Worm (Caenorhabditis elegans) whole organism, L1 larva: ENCODE results near the gene serp-1.1.
A peak's percentile ranks its signal among the peaks of the same experiment; 100 is the strongest.

Source experiments
- C04F5.9 ChIP-seq: sonication (generic microtip); optimal IDR thresholded peaks from 2 replicates; lab custom pipeline; 2016; ENCODE audit warnings: missing genetic modification characterization, missing compliant biosample characterization
- C16A3.4 ChIP-seq: fragments of 150-350 bp; optimal IDR thresholded peaks from 2 replicates; lab custom pipeline; 2014; ENCODE audit warnings: missing biosample characterization, missing genetic modification characterization
- C34B4.2 ChIP-seq: sonication (generic microtip); optimal IDR thresholded peaks from 2 replicates; lab custom pipeline; 2017; ENCODE audit warnings: mild to moderate bottlenecking, missing genetic modification characterization, missing compliant biosample characterization
- Y116A8C.19 ChIP-seq: sonication (generic microtip); optimal IDR thresholded peaks from 2 replicates; lab custom pipeline; 2016; ENCODE audit warnings: missing compliant biosample characterization, missing genetic modification characterization, borderline replicate concordance
- ama-1 ChIP-seq: fragments of 150-350 bp; optimal IDR thresholded peaks from 2 replicates; lab custom pipeline; 2014
- blmp-1 ChIP-seq: fragments of 150-350 bp; optimal IDR thresholded peaks from 2 replicates; lab custom pipeline; 2014; ENCODE audit warnings: missing biosample characterization, missing genetic modification characterization
- ceh-63 ChIP-seq: fragments of 200-800 bp; sonication (Bioruptor generic); optimal IDR thresholded peaks from 2 replicates; lab custom pipeline; 2018; ENCODE audit warnings: mild to moderate bottlenecking, missing genetic modification characterization, missing compliant biosample characterization
- ceh-88 ChIP-seq: fragments of 200-800 bp; sonication (Bioruptor generic); IDR thresholded peaks from 2 replicates; pipeline ENCODE4 v1.3.6; 2022; ENCODE audit warnings: missing genetic modification characterization, missing compliant biosample characterization
- dpl-1 ChIP-seq, 3 experiments: fragments of 150-350 bp in 2 of 3; sonication (generic microtip) in 1 of 3; optimal IDR thresholded peaks; 2 replicates each; lab custom pipeline; 2014 to 2017; ENCODE audit warnings: missing biosample characterization in 3 of 3, missing genetic modification characterization in 3 of 3, missing genetic modification reagents in 3 of 3
- efl-1 ChIP-seq, 4 experiments: fragments of 150-350 bp; optimal IDR thresholded peaks in 3 of 4; peaks in 1 of 4; 1 replicate in 1 of 4; 2 replicates in 3 of 4; lab custom pipeline; 2014; ENCODE audit warnings: missing biosample characterization in 2 of 4, missing genetic modification characterization in 2 of 4, missing genetic modification reagents in 2 of 4
- efl-3 ChIP-seq: fragments of 200-800 bp; sonication (Bioruptor generic); optimal IDR thresholded peaks from 2 replicates; lab custom pipeline; 2018; ENCODE audit warnings: mild to moderate bottlenecking, missing genetic modification characterization, missing compliant biosample characterization
- egl-13 ChIP-seq: sonication (generic microtip); optimal IDR thresholded peaks from 2 replicates; lab custom pipeline; 2016; ENCODE audit warnings: missing genotype, missing genetic modification reagents, missing genetic modification characterization, missing compliant biosample characterization
- elt-2 ChIP-seq: sonication (generic microtip); optimal IDR thresholded peaks from 2 replicates; lab custom pipeline; 2016; ENCODE audit warnings: missing genetic modification characterization, mild to moderate bottlenecking, inconsistent platforms, missing compliant biosample characterization, missing genetic modification reagents
- elt-3 ChIP-seq, 6 experiments: fragments of 150-350 bp in 1 of 6; sonication (generic microtip); optimal IDR thresholded peaks; 2 replicates each; lab custom pipeline; 2017 to 2018; ENCODE audit warnings: missing biosample characterization in 6 of 6, missing genetic modification characterization in 6 of 6, inconsistent platforms in 1 of 6
- ets-5 ChIP-seq: fragments of 200-800 bp; sonication (Bioruptor generic); IDR thresholded peaks from 2 replicates; pipeline ENCODE4 v1.3.6; 2022; ENCODE audit warnings: missing genetic modification characterization, missing compliant biosample characterization
- fos-1 ChIP-seq: fragments of 150-350 bp; optimal IDR thresholded peaks from 2 replicates; lab custom pipeline; 2014; ENCODE audit warnings: missing biosample characterization, missing genetic modification characterization
- isw-1 ChIP-seq: fragments of 200-800 bp; sonication (Bioruptor generic); IDR thresholded peaks from 2 replicates; pipeline ENCODE4 v1.3.6; 2022; ENCODE audit warnings: missing genetic modification characterization, missing compliant biosample characterization
- lin-14 ChIP-seq: fragments of 200-800 bp; sonication (Bioruptor generic); optimal IDR thresholded peaks from 2 replicates; lab custom pipeline; 2018; ENCODE audit warnings: mild to moderate bottlenecking, missing genetic modification characterization, moderate library complexity, missing compliant biosample characterization
- lin-35 ChIP-seq, 2 experiments: fragments of 150-350 bp; optimal IDR thresholded peaks; 2 replicates each; lab custom pipeline; 2014; ENCODE audit warnings: missing biosample characterization in 2 of 2, missing genetic modification characterization in 2 of 2, missing genetic modification reagents in 2 of 2
- lin-39 ChIP-seq: fragments of 150-350 bp; optimal IDR thresholded peaks from 2 replicates; lab custom pipeline; 2014; ENCODE audit warnings: missing biosample characterization, missing genetic modification reagents, missing genetic modification characterization
- lsy-2 ChIP-seq, 2 experiments: fragments of 150-350 bp; optimal IDR thresholded peaks; 2 replicates each; lab custom pipeline; 2014; ENCODE audit warnings: missing biosample characterization in 2 of 2, missing genetic modification characterization in 2 of 2
- mef-2 ChIP-seq: fragments of 150-350 bp; optimal IDR thresholded peaks from 2 replicates; lab custom pipeline; 2014; ENCODE audit warnings: missing biosample characterization, missing genetic modification characterization
- nhr-11 ChIP-seq: fragments of 150-350 bp; optimal IDR thresholded peaks from 2 replicates; lab custom pipeline; 2014; ENCODE audit warnings: missing biosample characterization, missing genetic modification characterization
- nhr-12 ChIP-seq: sonication (generic microtip); optimal IDR thresholded peaks from 2 replicates; lab custom pipeline; 2017; ENCODE audit warnings: missing biosample characterization, missing genetic modification characterization
- nhr-20 ChIP-seq: sonication (generic microtip); optimal IDR thresholded peaks from 2 replicates; lab custom pipeline; 2016; ENCODE audit warnings: mild to moderate bottlenecking, missing genetic modification characterization, missing compliant biosample characterization
- nhr-47 ChIP-seq: sonication (generic microtip); optimal IDR thresholded peaks from 2 replicates; lab custom pipeline; 2016; ENCODE audit warnings: mild to moderate bottlenecking, missing genetic modification characterization, moderate library complexity, missing compliant biosample characterization
- nhr-71 ChIP-seq: sonication (generic microtip); optimal IDR thresholded peaks from 2 replicates; lab custom pipeline; 2016; ENCODE audit warnings: mild to moderate bottlenecking, missing genetic modification characterization, moderate library complexity, missing compliant biosample characterization
- nhr-77 ChIP-seq: fragments of 150-350 bp; optimal IDR thresholded peaks from 2 replicates; lab custom pipeline; 2014; ENCODE audit warnings: missing biosample characterization, missing genetic modification characterization
- nhr-84 ChIP-seq: sonication (generic microtip); optimal IDR thresholded peaks from 2 replicates; lab custom pipeline; 2017; ENCODE audit warnings: missing biosample characterization, missing genetic modification characterization
- nhr-85 ChIP-seq: sonication (generic microtip); peaks from one replicate; lab custom pipeline; 2016; ENCODE audit warnings: missing genetic modification characterization, inconsistent platforms, missing compliant biosample characterization
- pag-3 ChIP-seq: sonication (generic microtip); optimal IDR thresholded peaks from 2 replicates; lab custom pipeline; 2017; ENCODE audit warnings: missing genetic modification characterization, mild to moderate bottlenecking, missing compliant biosample characterization, antibody characterized with exemption, borderline replicate concordance; ENCODE audit not compliant: insufficient read depth
- pqm-1 ChIP-seq: sonication (generic microtip); optimal IDR thresholded peaks from 3 replicates; lab custom pipeline; 2017; ENCODE audit warnings: missing biosample characterization, missing genetic modification characterization
- rnt-1 ChIP-seq: sonication (generic microtip); optimal IDR thresholded peaks from 2 replicates; lab custom pipeline; 2016; ENCODE audit warnings: mild to moderate bottlenecking, missing genetic modification characterization, moderate library complexity, missing compliant biosample characterization
- snu-23 ChIP-seq: sonication (generic microtip); optimal IDR thresholded peaks from 2 replicates; lab custom pipeline; 2016; ENCODE audit warnings: missing genetic modification characterization, missing compliant biosample characterization
- sptf-1 ChIP-seq: fragments of 150-350 bp; optimal IDR thresholded peaks from 2 replicates; lab custom pipeline; 2014; ENCODE audit warnings: missing biosample characterization, missing genetic modification characterization
- sup-37 ChIP-seq: fragments of 200-800 bp; sonication (Bioruptor generic); optimal IDR thresholded peaks from 2 replicates; lab custom pipeline; 2018; ENCODE audit warnings: mild to moderate bottlenecking, missing genetic modification characterization, missing compliant biosample characterization
- tbx-2 ChIP-seq: sonication (generic microtip); optimal IDR thresholded peaks from 2 replicates; lab custom pipeline; 2016; ENCODE audit warnings: missing genetic modification characterization, missing compliant biosample characterization
- tlp-1 ChIP-seq: fragments of 150-350 bp; optimal IDR thresholded peaks from 2 replicates; lab custom pipeline; 2014; ENCODE audit warnings: missing biosample characterization, missing genetic modification characterization
- unc-130 ChIP-seq: fragments of 150-350 bp; optimal IDR thresholded peaks from 2 replicates; lab custom pipeline; 2017; ENCODE audit warnings: missing biosample characterization, missing genetic modification characterization, inconsistent platforms
- unc-30 ChIP-seq: sonication (generic microtip); optimal IDR thresholded peaks from 2 replicates; lab custom pipeline; 2017; ENCODE audit warnings: missing biosample characterization, missing genetic modification characterization
- unc-86 ChIP-seq: sonication (generic microtip); optimal IDR thresholded peaks from 2 replicates; lab custom pipeline; 2016; ENCODE audit warnings: missing genetic modification characterization, missing compliant biosample characterization
- unc-98 ChIP-seq: fragments of 200-800 bp; sonication (Bioruptor generic); IDR thresholded peaks from 2 replicates; pipeline ENCODE4 v1.3.6; 2022; ENCODE audit warnings: missing genetic modification characterization, missing compliant biosample characterization
- vab-15 ChIP-seq: sonication (generic microtip); optimal IDR thresholded peaks from 2 replicates; lab custom pipeline; 2017; ENCODE audit warnings: missing genotype, mild to moderate bottlenecking, missing genetic modification characterization, missing compliant biosample characterization
- ztf-4 ChIP-seq: fragments of 150-350 bp; optimal IDR thresholded peaks from 2 replicates; lab custom pipeline; 2014; ENCODE audit warnings: missing biosample characterization, missing genetic modification characterization

serp-1.1 gene

ce11 chrX:15844330-15844729, 3.0 kb downstream of the serp-1.1 start:
- TF ChIP-seq C04F5.9 = no peak
- no peak for TF ChIP-seq C34B4.2 (tag; lab: Kevin White, UChicago)
- no peak for TF ChIP-seq mef-2 (tag; lab: Kevin White, UChicago)
- no peak for TF ChIP-seq nhr-11 (tag; lab: Kevin White, UChicago)
- no peak for TF ChIP-seq lin-35 (GFP tag; optimal IDR thresholded peaks at IDR 0.05; lab: Kevin White, UChicago)
- no peak for TF ChIP-seq nhr-77

ce11 chrX:15846552-15846951, 5.2 kb downstream of the serp-1.1 start:
- peak in 1 of 2 experiments; percentile 15 for TF ChIP-seq lin-35 (GFP tag; optimal IDR thresholded peaks at IDR 0.05; lab: Kevin White, UChicago)
- TF ChIP-seq lin-14 (GFP tag; lab: Kevin White, UChicago) = no peak
- peak; percentile 48 for TF ChIP-seq elt-2

ce11 chrX:15847543-15848087, 6.2 kb downstream of the serp-1.1 start, which contains the start of gene F59F4.3:
F59F4.3 (minus strand) TSS chrX:15847593.
- TF ChIP-seq Y116A8C.19 (tag; lab: Kevin White, UChicago) (no peak), ets-5 (GFP tag; lab: Robert Waterston, UW) (no peak), nhr-85 (tag; lab: Kevin White, UChicago) (no peak), sptf-1 (tag; lab: Kevin White, UChicago) (no peak), rnt-1 (no peak), snu-23 (GFP tag; lab: Kevin White, UChicago) (no peak), nhr-20 (peak; percentile 19), nhr-84 (tag; lab: Kevin White, UChicago) (no peak), nhr-47 (tag; lab: Kevin White, UChicago) (no peak), nhr-77 (no peak), ceh-88 (GFP tag; lab: Robert Waterston, UW) (no peak), egl-13 (tag; lab: Kevin White, UChicago) (no peak), efl-3 (GFP tag; lab: Kevin White, UChicago) (no peak), isw-1 (GFP tag; lab: Robert Waterston, UW) (no peak), ama-1 (lab: Kevin White, UChicago) (no peak), tlp-1 (tag; lab: Kevin White, UChicago) (no peak), unc-86 (tag; lab: Kevin White, UChicago) (no peak), unc-98 (GFP tag; lab: Robert Waterston, UW) (no peak), ztf-4 (tag; lab: Kevin White, UChicago) (no peak), dpl-1 (GFP tag; optimal IDR thresholded peaks at IDR 0.05; lab: Kevin White, UChicago) (no peak), fos-1 (no peak), lin-39 (tag; lab: Kevin White, UChicago) (no peak), tbx-2 (tag; lab: Kevin White, UChicago) (no peak), lsy-2 (tag; optimal IDR thresholded peaks at IDR 0.05; lab: Kevin White, UChicago) (peak in 1 of 2 experiments; percentile 38), sup-37 (no peak), pag-3 (tag; lab: Kevin White, UChicago) (no peak), vab-15 (tag; lab: Kevin White, UChicago) (no peak), unc-30 (no peak), ceh-63 (GFP tag; lab: Kevin White, UChicago) (no peak), lin-35 (GFP tag; optimal IDR thresholded peaks at IDR 0.05; lab: Kevin White, UChicago) (peak in 1 of 2 experiments; percentile 29), unc-130 (tag; lab: Kevin White, UChicago) (no peak), blmp-1 (tag; lab: Kevin White, UChicago) (peak; percentile 66), C16A3.4 (tag; lab: Kevin White, UChicago) (no peak), nhr-71 (peak; percentile 8), elt-3 (tag; optimal IDR thresholded peaks at IDR 0.05; lab: Kevin White, UChicago) (peak in 1 of 6 experiments; percentile 69), nhr-12 (tag; lab: Kevin White, UChicago) (no peak), efl-1 (optimal IDR thresholded peaks at IDR 0.05; lab: Kevin White, UChicago) (no peak), efl-1 (GFP tag; optimal IDR thresholded peaks at IDR 0.05 in 1 of 2; lab: Kevin White, UChicago) (peak in 1 of 2 experiments; percentile 41), elt-2 (peak; percentile 54), pqm-1 (tag; lab: Kevin White, UChicago) (no peak)
- TF ChIP-seq, all 84 proteins: peak for 8
